Worm (Caenorhabditis elegans): ENCODE results near the gene Y62F5A.12.
A peak's percentile ranks its signal among the peaks of the same experiment; 100 is the strongest.

Y62F5A.12 gene

ce11 chrII:11495307-11495706 is 39.0 kb downstream of the Y62F5A.12 start, which contains the start of the genes ooc-3 and B0334.4:
Gene ooc-3, minus strand, starts transcription at chrII:11495321.
Gene B0334.4, plus strand, starts transcription at chrII:11495692.
- TF ChIP-seq cebp-1 (GFP tag; IDR thresholded peaks at IDR 0.05) (peak; percentile 53; the same call in 1 of the 2 replicates), cebp-1 (tag; optimal IDR thresholded peaks at IDR 0.05) (peak; percentile 91), rcor-1 (GFP tag; IDR thresholded peaks at IDR 0.05) (no peak)

- TF ChIP-seq lin-54 (GFP tag; optimal IDR thresholded peaks at IDR 0.05) (peak; percentile 6), pha-4 (tag; optimal IDR thresholded peaks at IDR 0.05) (no peak), nfyb-1 (GFP tag; IDR thresholded peaks at IDR 0.05) (0 out of 2 replicates have a peak, but pooled peaks have one; percentile 15), hlh-26 (GFP tag; conservative IDR thresholded peaks at IDR 0.05) (no peak), mel-28 (tag; optimal IDR thresholded peaks at IDR 0.05; ENCODE audit: borderline replicate concordance) (no peak), nhr-80 (tag; optimal IDR thresholded peaks at IDR 0.05) (peak; percentile 21), lin-40 (tag; optimal IDR thresholded peaks at IDR 0.05) (peak; percentile 9), attf-6 (GFP tag; IDR thresholded peaks at IDR 0.05) (no peak)
Measured at ce11 chrII:11492843-11493242, 41.4 kb downstream of the Y62F5A.12 start, which contains the start of gene hacl-1. Gene hacl-1, minus strand, starts transcription at chrII:11492963.

- no peak for TF ChIP-seq dox-1 (GFP tag; IDR thresholded peaks at IDR 0.05)
- TF ChIP-seq F10E7.11 (tag; optimal IDR thresholded peaks at IDR 0.05) = no peak
- no peak for TF ChIP-seq ceh-27 (GFP tag; optimal IDR thresholded peaks at IDR 0.05)
- no peak for TF ChIP-seq zfh-2 (GFP tag; conservative IDR thresholded peaks at IDR 0.05)
- no peak for TF ChIP-seq efl-1 (GFP tag; optimal IDR thresholded peaks at IDR 0.05)
- no peak for TF ChIP-seq F57A8.1 (GFP tag; optimal IDR thresholded peaks at IDR 0.05)
- TF ChIP-seq T07F8.4 (tag; optimal IDR thresholded peaks at IDR 0.05) = no peak
- no peak for TF ChIP-seq unc-62 (GFP tag; optimal IDR thresholded peaks at IDR 0.05)
- TF ChIP-seq lir-1 (GFP tag; conservative IDR thresholded peaks at IDR 0.05) = no peak
- no peak for TF ChIP-seq ztf-26 (tag; optimal IDR thresholded peaks at IDR 0.05)
- no peak for TF ChIP-seq unc-130 (GFP tag; optimal IDR thresholded peaks at IDR 0.05)
- no peak for TF ChIP-seq sdz-38 (tag; optimal IDR thresholded peaks at IDR 0.05)
- no peak for TF ChIP-seq hmg-20 (GFP tag; IDR thresholded peaks at IDR 0.05)
- TF ChIP-seq ztf-6 (GFP tag; IDR thresholded peaks at IDR 0.05) = no peak
- TF ChIP-seq lin-40 (tag; optimal IDR thresholded peaks at IDR 0.05) = no peak
Measured at ce11 chrII:11487999-11488398, 46.3 kb downstream of the Y62F5A.12 start, which contains the start of gene B0334.13. Gene B0334.13, plus strand, starts transcription at chrII:11488299.

- TF ChIP-seq xnd-1 (tag; optimal IDR thresholded peaks at IDR 0.05) (no peak), repo-1 (tag; optimal IDR thresholded peaks at IDR 0.05) (no peak), hmg-1.2 (GFP tag; IDR thresholded peaks at IDR 0.05) (peak; percentile 47; the same call in 1 of the 2 replicates), let-526 (GFP tag; IDR thresholded peaks at IDR 0.05) (no peak)
Measured at ce11 chrII:11486698-11487234, 47.5 kb downstream of the Y62F5A.12 start, which contains the start of gene ttr-18. Gene ttr-18, minus strand, starts transcription at chrII:11486748.

- no peak for TF ChIP-seq die-1 (tag; optimal IDR thresholded peaks at IDR 0.05)
- TF ChIP-seq zim-3 (tag; optimal IDR thresholded peaks at IDR 0.05) = no peak
- TF ChIP-seq hmg-20 (GFP tag; IDR thresholded peaks at IDR 0.05) = no peak
- TF ChIP-seq C17E4.6 (GFP tag; IDR thresholded peaks at IDR 0.05) = no peak
- TF ChIP-seq let-607 (tag; optimal IDR thresholded peaks at IDR 0.05) = no peak
- TF ChIP-seq sdz-38 (tag; optimal IDR thresholded peaks at IDR 0.05) = no peak
- TF ChIP-seq mel-28 (tag; optimal IDR thresholded peaks at IDR 0.05; ENCODE audit: borderline replicate concordance) = no peak
Measured at ce11 chrII:11485200-11485599, 49.1 kb downstream of the Y62F5A.12 start, which contains the start of gene twk-5. Gene twk-5, minus strand, starts transcription at chrII:11485300.

Data from whole organism, young adult.